Fruit fly (Drosophila melanogaster) whole organism, embryonic: ENCODE results near the gene uncNacbeta.
A peak's percentile ranks its signal among the peaks of the same experiment; 100 is the strongest.

Experiments
- Bgb ChIP-seq: fragments of 200-800 bp; sonication (Bioruptor generic); IDR thresholded peaks from 2 replicates; pipeline ENCODE4 v1.3.6; 2022; ENCODE audit warnings: missing biosample characterization, missing genetic modification characterization; ENCODE audit not compliant: partially characterized antibody
- CG1024 ChIP-seq: fragments of 200-800 bp; sonication (Bioruptor generic); IDR thresholded peaks from 2 replicates; pipeline ENCODE4 v1.3.6; 2022; ENCODE audit warnings: missing biosample characterization, missing genetic modification characterization
- CG11723 ChIP-seq: fragments of 200-800 bp; sonication (Bioruptor generic); optimal IDR thresholded peaks from 2 replicates; lab custom pipeline; 2017; ENCODE audit warnings: missing biosample characterization, mild to moderate bottlenecking, missing genetic modification characterization
- CG12391 ChIP-seq: fragments of 200-800 bp; sonication (Bioruptor generic); optimal IDR thresholded peaks from 3 replicates; lab custom pipeline; 2018; ENCODE audit warnings: missing biosample characterization, mild to moderate bottlenecking, missing genetic modification characterization, moderate library complexity
- CG13287 ChIP-seq: fragments of 200-800 bp; sonication (Bioruptor generic); IDR thresholded peaks from 2 replicates; pipeline ENCODE4 v1.3.6; 2022; ENCODE audit warnings: missing biosample characterization, missing genetic modification characterization; ENCODE audit not compliant: partially characterized antibody
- CG15073 ChIP-seq: fragments of 200-800 bp; sonication (Bioruptor generic); optimal IDR thresholded peaks from 2 replicates; lab custom pipeline; 2016; ENCODE audit warnings: missing biosample characterization, missing genetic modification characterization
- CG16813 ChIP-seq: fragments of 200-800 bp; sonication (Bioruptor generic); IDR thresholded peaks from 3 replicates; pipeline ENCODE4 v1.3.6; 2022; ENCODE audit warnings: missing biosample characterization, missing genetic modification characterization; ENCODE audit not compliant: partially characterized antibody
- CG2120 ChIP-seq: fragments of 200-800 bp; sonication (Bioruptor generic); optimal IDR thresholded peaks from 3 replicates; lab custom pipeline; 2016; ENCODE audit warnings: missing biosample characterization, missing genetic modification characterization
- CG31224 ChIP-seq: fragments of 200-800 bp; sonication (Bioruptor generic); IDR thresholded peaks from 2 replicates; pipeline ENCODE4 v1.3.6; 2022; ENCODE audit warnings: missing biosample characterization, missing genetic modification characterization
- CG3281 ChIP-seq: fragments of 200-800 bp; sonication (Bioruptor generic); optimal IDR thresholded peaks from 3 replicates; lab custom pipeline; 2017; ENCODE audit warnings: missing biosample characterization, mild to moderate bottlenecking, missing genetic modification characterization
- CG4328 ChIP-seq: fragments of 200-800 bp; sonication (Bioruptor generic); optimal IDR thresholded peaks from 3 replicates; lab custom pipeline; 2017; ENCODE audit warnings: missing biosample characterization, missing genetic modification reagents, missing genetic modification characterization
- CG4707 ChIP-seq: fragments of 200-800 bp; sonication (Bioruptor generic); optimal IDR thresholded peaks from 2 replicates; lab custom pipeline; 2018; ENCODE audit warnings: missing biosample characterization, mild to moderate bottlenecking, missing genetic modification characterization, moderate library complexity
- CG5180 ChIP-seq: fragments of 200-800 bp; sonication (Bioruptor generic); optimal IDR thresholded peaks from 3 replicates; lab custom pipeline; 2017; ENCODE audit warnings: missing biosample characterization, missing genetic modification characterization, mild to moderate bottlenecking, moderate library complexity, missing genetic modification reagents
- CG7928 ChIP-seq: fragments of 200-800 bp; sonication (Bioruptor generic); optimal IDR thresholded peaks from 2 replicates; lab custom pipeline; 2017; ENCODE audit warnings: missing biosample characterization, mild to moderate bottlenecking, missing genetic modification characterization
- CG7963 ChIP-seq: fragments of 200-800 bp; sonication (Bioruptor generic); IDR thresholded peaks from 3 replicates; pipeline ENCODE4 v1.3.6; 2022; ENCODE audit warnings: missing biosample characterization, missing genetic modification characterization; ENCODE audit not compliant: partially characterized antibody
- CG9797 ChIP-seq: fragments of 200-800 bp; sonication (Bioruptor generic); optimal IDR thresholded peaks from 3 replicates; lab custom pipeline; 2018; ENCODE audit warnings: missing biosample characterization, mild to moderate bottlenecking, missing genetic modification characterization
- Dll ChIP-seq: fragments of 200-800 bp; sonication (Bioruptor generic); IDR thresholded peaks from 4 replicates; pipeline ENCODE4 v1.3.6; 2022; ENCODE audit warnings: missing biosample characterization, missing genetic modification characterization; ENCODE audit not compliant: partially characterized antibody
- Doc3 ChIP-seq: fragments of 200-800 bp; sonication (Bioruptor generic); IDR thresholded peaks from 3 replicates; pipeline ENCODE4 v1.3.6; 2022; ENCODE audit warnings: missing biosample characterization, missing genetic modification characterization; ENCODE audit not compliant: partially characterized antibody
- Dp ChIP-seq: fragments of 200-800 bp; sonication (Bioruptor generic); optimal IDR thresholded peaks from 2 replicates; lab custom pipeline; 2018; ENCODE audit warnings: missing biosample characterization, mild to moderate bottlenecking, missing genetic modification characterization, moderate library complexity
- Dref ChIP-seq: fragments of 200-800 bp; sonication (Bioruptor generic); IDR thresholded peaks from 2 replicates; pipeline ENCODE4 v1.3.6; 2022; ENCODE audit warnings: missing biosample characterization, missing genetic modification characterization
- Ets97D ChIP-seq: fragments of 200-800 bp; sonication (Bioruptor generic); optimal IDR thresholded peaks from 3 replicates; lab custom pipeline; 2016; ENCODE audit warnings: missing biosample characterization, missing genetic modification characterization
- HLH4C ChIP-seq: fragments of 200-800 bp; sonication (Bioruptor generic); IDR thresholded peaks from 3 replicates; pipeline ENCODE4 v1.3.6; 2022; ENCODE audit warnings: missing biosample characterization, missing genetic modification characterization; ENCODE audit not compliant: partially characterized antibody
- HLHmδ ChIP-seq: fragments of 200-800 bp; sonication (Bioruptor generic); optimal IDR thresholded peaks from 2 replicates; lab custom pipeline; 2018; ENCODE audit warnings: missing biosample characterization, mild to moderate bottlenecking, missing genetic modification characterization, moderate library complexity
- HmgZ ChIP-seq: fragments of 200-800 bp; sonication (Bioruptor generic); optimal IDR thresholded peaks from 2 replicates; lab custom pipeline; 2018; ENCODE audit warnings: missing biosample characterization, mild to moderate bottlenecking, missing genetic modification characterization
- NC2α ChIP-seq: fragments of 200-800 bp; sonication (Bioruptor generic); optimal IDR thresholded peaks from 2 replicates; lab custom pipeline; 2016; ENCODE audit warnings: missing biosample characterization, missing genetic modification characterization
- Sry-δ ChIP-seq: fragments of 200-800 bp; sonication (Bioruptor generic); optimal IDR thresholded peaks from 2 replicates; lab custom pipeline; 2016; ENCODE audit warnings: missing biosample characterization, missing genetic modification characterization
- Xrp1 ChIP-seq: fragments of 200-800 bp; sonication (Bioruptor generic); IDR thresholded peaks from 2 replicates; pipeline ENCODE4 v1.3.6; 2022; ENCODE audit warnings: missing biosample characterization, missing genetic modification characterization
- bbx ChIP-seq: fragments of 200-800 bp; sonication (Bioruptor generic); IDR thresholded peaks from 2 replicates; pipeline ENCODE4 v1.3.6; 2022; ENCODE audit warnings: missing biosample characterization, missing genetic modification characterization; ENCODE audit not compliant: partially characterized antibody
- chinmo ChIP-seq: fragments of 200-800 bp; sonication (Bioruptor generic); IDR thresholded peaks from 4 replicates; pipeline ENCODE4 v1.3.6; 2022; ENCODE audit warnings: missing biosample characterization, missing genetic modification characterization; ENCODE audit not compliant: partially characterized antibody
- crp ChIP-seq, 2 experiments: fragments of 200-800 bp; sonication (Bioruptor generic); optimal IDR thresholded peaks; 2 replicates in 1 of 2; 3 replicates in 1 of 2; lab custom pipeline; 2017; ENCODE audit warnings: missing biosample characterization in 2 of 2, missing genetic modification characterization in 2 of 2, mild to moderate bottlenecking in 1 of 2, moderate library complexity in 1 of 2
- dati ChIP-seq: fragments of 200-800 bp; sonication (Bioruptor generic); IDR thresholded peaks from 2 replicates; pipeline ENCODE4 v1.3.6; 2022; ENCODE audit warnings: missing biosample characterization, missing genetic modification characterization
- dm ChIP-seq: fragments of 200-800 bp; sonication (Bioruptor generic); optimal IDR thresholded peaks from 3 replicates; lab custom pipeline; 2016; ENCODE audit warnings: missing biosample characterization, missing genetic modification characterization
- gfzf ChIP-seq: fragments of 200-800 bp; sonication (Bioruptor generic); optimal IDR thresholded peaks from 2 replicates; lab custom pipeline; 2016; ENCODE audit warnings: missing biosample characterization, mild to moderate bottlenecking, missing genetic modification characterization, moderate library complexity
- hb ChIP-seq: fragments of 200-800 bp; sonication (Bioruptor generic); IDR thresholded peaks from 3 replicates; pipeline ENCODE4 v1.3.6; 2022; ENCODE audit warnings: missing biosample characterization, missing genetic modification characterization; ENCODE audit not compliant: partially characterized antibody
- lov ChIP-seq, 2 experiments: fragments of 200-800 bp in 1 of 2; fragments of >200 bp in 1 of 2; sonication (Bioruptor generic) in 1 of 2; IDR thresholded peaks in 1 of 2; optimal IDR thresholded peaks in 1 of 2; 2 replicates in 1 of 2; 3 replicates in 1 of 2; pipeline versions ENCODE4 v1.3.6 to Lab custom; 2017 to 2022; ENCODE audit warnings: missing biosample characterization in 1 of 2, missing genetic modification characterization in 1 of 2
- nerfin-2 ChIP-seq: fragments of 200-800 bp; sonication (Bioruptor generic); IDR thresholded peaks from 2 replicates; pipeline ENCODE4 v1.3.6; 2022; ENCODE audit warnings: missing biosample characterization, missing genetic modification characterization; ENCODE audit not compliant: partially characterized antibody
- nmo ChIP-seq: fragments of 200-800 bp; sonication (Bioruptor generic); optimal IDR thresholded peaks from 2 replicates; lab custom pipeline; 2018; ENCODE audit warnings: missing biosample characterization, mild to moderate bottlenecking, missing genetic modification characterization, moderate library complexity
- pzg ChIP-seq: fragments of 200-800 bp; sonication (Bioruptor generic); optimal IDR thresholded peaks from 3 replicates; lab custom pipeline; 2018; ENCODE audit warnings: missing biosample characterization, mild to moderate bottlenecking, missing genetic modification characterization, moderate library complexity
- ro ChIP-seq: fragments of 200-800 bp; sonication (Bioruptor generic); IDR thresholded peaks from 2 replicates; pipeline ENCODE4 v1.3.6; 2022; ENCODE audit warnings: missing biosample characterization, missing genetic modification characterization
- schlank ChIP-seq: fragments of 200-800 bp; sonication (Bioruptor generic); optimal IDR thresholded peaks from 2 replicates; lab custom pipeline; 2018; ENCODE audit warnings: missing biosample characterization, mild to moderate bottlenecking, missing genetic modification characterization
- sna ChIP-seq: fragments of 200-800 bp; sonication (Bioruptor generic); IDR thresholded peaks from 2 replicates; pipeline ENCODE4 v1.3.6; 2022; ENCODE audit warnings: missing biosample characterization, missing genetic modification characterization; ENCODE audit not compliant: partially characterized antibody
- zfh2 ChIP-seq: fragments of 200-800 bp; sonication (Bioruptor generic); optimal IDR thresholded peaks from 2 replicates; lab custom pipeline; 2016; ENCODE audit warnings: missing biosample characterization, missing genetic modification characterization

Gene uncNacbeta

DNA sequence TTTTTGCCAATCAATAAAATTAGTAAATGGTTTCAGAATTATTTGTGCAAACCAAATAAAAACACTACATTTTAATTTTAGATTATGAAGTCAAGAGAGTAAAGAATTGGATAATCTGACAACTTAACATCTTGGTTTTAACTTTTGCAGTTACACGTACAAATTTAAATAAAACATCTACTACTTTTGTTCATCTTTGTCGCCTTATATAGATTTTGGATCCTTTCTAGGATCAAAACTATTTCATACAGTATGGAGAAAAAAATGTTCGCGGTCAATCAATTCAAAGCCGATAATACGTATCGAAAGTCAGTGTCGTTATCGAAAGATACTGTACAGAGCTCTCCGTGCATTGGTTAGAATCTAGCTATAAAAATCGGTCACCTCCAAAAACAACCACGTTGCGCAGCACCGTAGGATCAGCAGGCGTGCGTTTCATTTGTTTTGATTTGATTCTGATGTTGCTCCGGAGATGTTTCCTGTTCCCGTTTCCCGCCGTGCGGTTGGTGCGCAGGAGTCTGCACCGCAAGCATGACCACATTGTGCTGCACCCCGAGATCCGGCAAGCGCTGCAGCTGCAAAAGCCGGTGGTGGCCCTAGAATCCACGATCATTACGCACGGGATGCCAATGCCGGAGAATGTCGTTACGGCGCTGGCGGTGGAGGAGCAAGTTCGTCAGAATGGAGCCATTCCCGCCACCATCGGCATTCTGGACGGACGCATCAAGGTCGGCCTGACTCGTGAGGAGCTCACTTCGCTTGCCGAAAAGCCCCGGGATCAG, at the start of gene uncNacbeta, which contains the start of gene CG2794 (continued):
- TF ChIP-seq CG11723 (GFP tag; lab: Kevin White, UChicago) (no peak), Xrp1 (GFP tag; lab: Robert Waterston, UW) (peak; percentile 18; the same call in 1 of the 2 replicates), CG16813 (GFP tag; lab: Robert Waterston, UW) (peak; percentile 67), Bgb (GFP tag; lab: Robert Waterston, UW) (peak; percentile 87), CG4707 (no peak), gfzf (GFP tag; lab: Kevin White, UChicago) (peak; percentile 22), Sry-δ (GFP tag; lab: Kevin White, UChicago) (peak; percentile 78), CG1024 (GFP tag; lab: Robert Waterston, UW) (no peak), CG31224 (GFP tag; lab: Robert Waterston, UW) (0 out of 2 replicates have a peak, but pooled peaks have one; percentile 21), HLHmδ (no peak), Doc3 (peak; percentile 68; the same call in 2 of the 3 replicates), NC2α (GFP tag; lab: Kevin White, UChicago) (no peak), CG5180 (GFP tag; lab: Kevin White, UChicago) (peak; percentile 12), CG3281 (GFP tag; lab: Kevin White, UChicago) (no peak), schlank (tag; lab: Kevin White, UChicago) (no peak), CG7963 (GFP tag; lab: Robert Waterston, UW) (peak; percentile 79), CG2120 (GFP tag; lab: Kevin White, UChicago) (peak; percentile 51), Ets97D (GFP tag; lab: Kevin White, UChicago) (no peak), CG15073 (no peak), dati (GFP tag; lab: Robert Waterston, UW) (no peak), CG9797 (peak; percentile 10), sna (peak; percentile 67), dm (peak; percentile 77), nerfin-2 (GFP tag; lab: Robert Waterston, UW) (peak; percentile 73), hb (GFP tag; lab: Robert Waterston, UW) (peak; percentile 74; the same call in 2 of the 3 replicates), CG13287 (GFP tag; lab: Robert Waterston, UW) (peak; percentile 82), nmo (peak; percentile 26), HLH4C (GFP tag; lab: Robert Waterston, UW) (peak; percentile 83), Dref (GFP tag; lab: Robert Waterston, UW) (peak; percentile 97), Dp (peak; percentile 94), CG12391 (tag; lab: Kevin White, UChicago) (peak; percentile 8), crp (GFP tag; optimal IDR thresholded peaks at IDR 0.05; lab: Kevin White, UChicago) (peak in 1 of 2 experiments; percentile 61), HmgZ (peak; percentile 54), ro (no peak), pzg (GFP tag; lab: Kevin White, UChicago) (peak; percentile 82), zfh2 (peak; percentile 26), chinmo (GFP tag; lab: Robert Waterston, UW) (peak; percentile 71; the same call in 2 of the 4 replicates), Dll (GFP tag; lab: Robert Waterston, UW) (peak; percentile 73), lov (optimal IDR thresholded peaks at IDR 0.05; lab: Kevin White, UChicago) (no peak), lov (GFP tag; IDR thresholded peaks at IDR 0.05; lab: Robert Waterston, UW) (0 out of 3 replicates have a peak, but pooled peaks have one; percentile 18), CG7928 (GFP tag; lab: Kevin White, UChicago) (peak; percentile 64), bbx (peak; percentile 79), CG4328 (GFP tag; lab: Kevin White, UChicago) (no peak)
